Worm (Caenorhabditis elegans) whole organism, L4/young adult: ENCODE measurements around the gene hpl-2.

Source experiments
- W03F9.2 ChIP-seq: fragments of 150-350 bp; optimal IDR thresholded peaks from 2 replicates; lab custom pipeline; 2014; ENCODE audit warnings: missing biosample characterization, missing genetic modification characterization
- dao-5 ChIP-seq: sonication (generic microtip); optimal IDR thresholded peaks from 2 replicates; lab custom pipeline; 2016; ENCODE audit warnings: missing genotype, missing genetic modification characterization, moderate library complexity, missing compliant biosample characterization

- TF ChIP-seq W03F9.2 (tag; lab: Kevin White, UChicago) (no peak), dao-5 (tag; lab: Kevin White, UChicago) (no peak)
Observed at ce11 chrIII:10739455-10739854, 15.9 kb downstream of the hpl-2 start, which contains the start of gene smap-1.
